Worm (Caenorhabditis elegans) whole organism, late embryonic: Measurements from ENCODE around the gene ZC168.2.

Source experiments
- F13H6.1 ChIP-seq: sonication (generic microtip); optimal IDR thresholded peaks from 2 replicates; lab custom pipeline; 2016; ENCODE audit warnings: missing genetic modification characterization, missing compliant biosample characterization
- K09A11.1 ChIP-seq: sonication (generic microtip); optimal IDR thresholded peaks from 2 replicates; lab custom pipeline; 2017; ENCODE audit warnings: antibody characterized with exemption, mild to moderate bottlenecking, missing genetic modification characterization, missing compliant biosample characterization; ENCODE audit not compliant: insufficient read depth
- Y22D7AL.16 ChIP-seq: sonication (generic microtip); optimal IDR thresholded peaks from 2 replicates; lab custom pipeline; 2016; ENCODE audit warnings: missing genetic modification characterization, missing compliant biosample characterization
- ahr-1 ChIP-seq: sonication (generic microtip); optimal IDR thresholded peaks from 2 replicates; lab custom pipeline; 2016; ENCODE audit warnings: missing genetic modification characterization, missing compliant biosample characterization
- ama-1 ChIP-seq: fragments of 150-350 bp; optimal IDR thresholded peaks from 2 replicates; lab custom pipeline; 2014
- ceh-2 ChIP-seq: sonication (generic microtip); optimal IDR thresholded peaks from 2 replicates; lab custom pipeline; 2016; ENCODE audit warnings: missing genotype, missing genetic modification characterization, missing compliant biosample characterization
- ceh-22 ChIP-seq: sonication (generic microtip); optimal IDR thresholded peaks from 2 replicates; lab custom pipeline; 2017; ENCODE audit warnings: missing biosample characterization, missing genetic modification characterization
- ceh-24 ChIP-seq: sonication (generic microtip); optimal IDR thresholded peaks from 2 replicates; lab custom pipeline; 2016; ENCODE audit warnings: mild to moderate bottlenecking, missing genetic modification characterization, missing compliant biosample characterization
- ceh-30 ChIP-seq: fragments of 150-350 bp; optimal IDR thresholded peaks from 2 replicates; lab custom pipeline; 2014; ENCODE audit warnings: missing biosample characterization, missing genetic modification characterization
- ceh-48 ChIP-seq: sonication (generic microtip); optimal IDR thresholded peaks from 2 replicates; lab custom pipeline; 2016; ENCODE audit warnings: missing genetic modification characterization, inconsistent platforms, missing compliant biosample characterization
- ceh-6 ChIP-seq: fragments of 200-800 bp; sonication (Bioruptor generic); optimal IDR thresholded peaks from 2 replicates; lab custom pipeline; 2018; ENCODE audit warnings: mild to moderate bottlenecking, missing genetic modification characterization, missing compliant biosample characterization
- ceh-9 ChIP-seq: sonication (generic microtip); optimal IDR thresholded peaks from 2 replicates; lab custom pipeline; 2016; ENCODE audit warnings: mild to moderate bottlenecking, missing genetic modification characterization, inconsistent platforms, missing compliant biosample characterization
- che-1 ChIP-seq: sonication (generic microtip); optimal IDR thresholded peaks from 2 replicates; lab custom pipeline; 2016; ENCODE audit warnings: mild to moderate bottlenecking, missing genetic modification characterization, missing compliant biosample characterization
- dve-1 ChIP-seq: sonication (generic microtip); optimal IDR thresholded peaks from 2 replicates; lab custom pipeline; 2017; ENCODE audit warnings: antibody characterized with exemption, mild to moderate bottlenecking, missing genetic modification characterization, missing compliant biosample characterization
- elt-2 ChIP-seq: sonication (generic microtip); optimal IDR thresholded peaks from 2 replicates; lab custom pipeline; 2016; ENCODE audit warnings: missing genetic modification reagents, missing genetic modification characterization, missing compliant biosample characterization
- ets-4 ChIP-seq: sonication (generic microtip); optimal IDR thresholded peaks from 2 replicates; lab custom pipeline; 2016; ENCODE audit warnings: missing genetic modification characterization, missing compliant biosample characterization
- fkh-10 ChIP-seq: fragments of 150-350 bp; optimal IDR thresholded peaks from 2 replicates; lab custom pipeline; 2014; ENCODE audit warnings: missing biosample characterization, missing genetic modification reagents, missing genetic modification characterization
- fkh-6 ChIP-seq: sonication (generic microtip); optimal IDR thresholded peaks from 2 replicates; lab custom pipeline; 2016; ENCODE audit warnings: missing genetic modification characterization, missing compliant biosample characterization
- hlh-30 ChIP-seq: sonication (generic microtip); optimal IDR thresholded peaks from 2 replicates; lab custom pipeline; 2017; ENCODE audit warnings: antibody characterized with exemption, missing genetic modification characterization, missing compliant biosample characterization; ENCODE audit not compliant: insufficient read depth
- mec-3 ChIP-seq: sonication (generic microtip); optimal IDR thresholded peaks from 2 replicates; lab custom pipeline; 2016; ENCODE audit warnings: borderline replicate concordance, missing genetic modification characterization, missing compliant biosample characterization
- nhr-232 ChIP-seq: sonication (generic microtip); optimal IDR thresholded peaks from 2 replicates; lab custom pipeline; 2016; ENCODE audit warnings: missing genetic modification characterization, missing compliant biosample characterization
- pag-3 ChIP-seq: sonication (generic microtip); optimal IDR thresholded peaks from 2 replicates; lab custom pipeline; 2016; ENCODE audit warnings: missing compliant biosample characterization, missing genetic modification characterization, borderline replicate concordance
- pax-1 ChIP-seq: fragments of 150-350 bp; optimal IDR thresholded peaks from 2 replicates; lab custom pipeline; 2014; ENCODE audit warnings: missing biosample characterization, missing genetic modification characterization
- pha-2 ChIP-seq: sonication (generic microtip); optimal IDR thresholded peaks from 2 replicates; lab custom pipeline; 2017; ENCODE audit warnings: mild to moderate bottlenecking, missing genetic modification characterization, missing compliant biosample characterization
- pqm-1 ChIP-seq: sonication (generic microtip); optimal IDR thresholded peaks from 2 replicates; lab custom pipeline; 2016; ENCODE audit warnings: missing genetic modification characterization, missing compliant biosample characterization
- ref-2 ChIP-seq: sonication (generic microtip); optimal IDR thresholded peaks from 2 replicates; lab custom pipeline; 2016; ENCODE audit warnings: missing genetic modification characterization, missing compliant biosample characterization
- rnt-1 ChIP-seq: sonication (generic microtip); optimal IDR thresholded peaks from 2 replicates; lab custom pipeline; 2016; ENCODE audit warnings: missing genetic modification characterization, missing compliant biosample characterization
- sdc-2 ChIP-seq: sonication (generic microtip); optimal IDR thresholded peaks from 2 replicates; lab custom pipeline; 2016; ENCODE audit warnings: missing genotype, missing genetic modification characterization, missing compliant biosample characterization
- sox-4 ChIP-seq: sonication (generic microtip); optimal IDR thresholded peaks from 2 replicates; lab custom pipeline; 2017; ENCODE audit warnings: mild to moderate bottlenecking, missing genetic modification characterization, inconsistent platforms, missing compliant biosample characterization
- syd-9 ChIP-seq: sonication (generic microtip); optimal IDR thresholded peaks from 2 replicates; lab custom pipeline; 2016; ENCODE audit warnings: mild to moderate bottlenecking, missing genetic modification characterization, moderate library complexity, missing compliant biosample characterization
- tbx-2 ChIP-seq: sonication (generic microtip); optimal IDR thresholded peaks from 2 replicates; lab custom pipeline; 2016; ENCODE audit warnings: missing genetic modification characterization, missing compliant biosample characterization
- tbx-7 ChIP-seq: sonication (generic microtip); optimal IDR thresholded peaks from 2 replicates; lab custom pipeline; 2016; ENCODE audit warnings: missing genotype, missing genetic modification characterization, missing compliant biosample characterization
- unc-42 ChIP-seq: sonication (generic microtip); optimal IDR thresholded peaks from 2 replicates; lab custom pipeline; 2016; ENCODE audit warnings: missing genotype, missing genetic modification characterization, missing compliant biosample characterization
- zip-5 ChIP-seq: sonication (generic microtip); optimal IDR thresholded peaks from 2 replicates; lab custom pipeline; 2016; ENCODE audit warnings: missing genetic modification characterization, missing compliant biosample characterization
- ztf-16 ChIP-seq: sonication (generic microtip); optimal IDR thresholded peaks from 2 replicates; lab custom pipeline; 2017; ENCODE audit warnings: missing genetic modification characterization, missing compliant biosample characterization

Gene ZC168.2

ce11 chrIV:10761344-10761743 is 33.5 kb downstream of the ZC168.2 start, which contains the start of gene ugt-54:
Gene ugt-54, plus strand, starts transcription at chrIV:10761698.
- TF ChIP-seq elt-2 (tag; lab: Kevin White, UChicago) (peak; percentile 83), sdc-2 (tag; lab: Kevin White, UChicago) (no peak)
- TF ChIP-seq, all 69 proteins: peak for 1

ce11 chrIV:10764206-10764605 is 36.4 kb downstream of the ZC168.2 start, which contains the start of gene T25B9.11:
Gene T25B9.11, plus strand, starts transcription at chrIV:10764506.
- TF ChIP-seq pag-3 (tag; lab: Kevin White, UChicago) (no peak), tbx-7 (no peak), ref-2 (tag; lab: Kevin White, UChicago) (no peak), hlh-30 (tag; lab: Kevin White, UChicago) (no peak), dve-1 (tag; lab: Kevin White, UChicago) (no peak), pqm-1 (tag; lab: Kevin White, UChicago) (no peak), ceh-2 (no peak), ceh-6 (GFP tag; lab: Kevin White, UChicago) (no peak), ceh-30 (tag; lab: Kevin White, UChicago) (no peak), ama-1 (no peak), ahr-1 (tag; lab: Kevin White, UChicago) (no peak), Y22D7AL.16 (no peak), ets-4 (tag; lab: Kevin White, UChicago) (no peak), syd-9 (tag; lab: Kevin White, UChicago) (no peak)
- TF ChIP-seq, all 69 proteins: peak for 0

ce11 chrIV:10765053-10765452 is 37.2 kb downstream of the ZC168.2 start, which contains the start of gene T25B9.12:
Gene T25B9.12, plus strand, starts transcription at chrIV:10765353.
- TF ChIP-seq zip-5 (tag; lab: Kevin White, UChicago) (no peak), mec-3 (tag; lab: Kevin White, UChicago) (no peak)

ce11 chrIV:10766071-10766470 is 38.2 kb downstream of the ZC168.2 start:
- TF ChIP-seq pax-1 (tag; lab: Kevin White, UChicago) (no peak), fkh-6 (tag; lab: Kevin White, UChicago) (no peak), ceh-6 (GFP tag; lab: Kevin White, UChicago) (no peak), nhr-232 (tag; lab: Kevin White, UChicago) (no peak), sox-4 (no peak), hlh-30 (tag; lab: Kevin White, UChicago) (no peak), rnt-1 (no peak), ztf-16 (tag; lab: Kevin White, UChicago) (no peak), pha-2 (no peak), F13H6.1 (tag; lab: Kevin White, UChicago) (no peak), ceh-24 (tag; lab: Kevin White, UChicago) (no peak), ceh-9 (tag; lab: Kevin White, UChicago) (no peak), fkh-10 (GFP tag; lab: Kevin White, UChicago) (no peak), K09A11.1 (tag; lab: Kevin White, UChicago) (no peak), ceh-22 (tag; lab: Kevin White, UChicago) (no peak), ceh-30 (tag; lab: Kevin White, UChicago) (no peak), Y22D7AL.16 (no peak), che-1 (tag; lab: Kevin White, UChicago) (no peak), tbx-2 (no peak), ceh-48 (tag; lab: Kevin White, UChicago) (no peak)
- TF ChIP-seq, all 69 proteins: peak for 0

- TF ChIP-seq tbx-2, result no peak
- peak; percentile 33 for TF ChIP-seq unc-42 (tag; lab: Kevin White, UChicago)
Observed at ce11 chrIV:10768146-10768636, 40.4 kb downstream of the ZC168.2 start, which contains the start of gene T25B9.8. Gene T25B9.8, minus strand, starts transcription at chrIV:10768196.
